Worm (Caenorhabditis elegans) whole organism, L4/young adult: ENCODE measurements around the gene gldi-7.

Source experiments
- W03F9.2 ChIP-seq: fragments of 150-350 bp; optimal IDR thresholded peaks from 2 replicates; lab custom pipeline; 2014; ENCODE audit warnings: missing biosample characterization, missing genetic modification characterization
- dao-5 ChIP-seq: sonication (generic microtip); optimal IDR thresholded peaks from 2 replicates; lab custom pipeline; 2016; ENCODE audit warnings: missing genotype, missing genetic modification characterization, moderate library complexity, missing compliant biosample characterization
- him-1 ChIP-seq: sonication (generic microtip); optimal IDR thresholded peaks from 2 replicates; lab custom pipeline; 2016; ENCODE audit warnings: missing genotype, missing genetic modification reagents, missing genetic modification characterization, missing compliant biosample characterization

The gldi-7 gene

ce11 chrII:8531181-8531759 is at the start of gene gldi-7:
gldi-7 (minus strand) TSS chrII:8531222.
- TF ChIP-seq him-1 (tag; lab: Kevin White, UChicago), result no peak
- no peak for TF ChIP-seq dao-5
- no peak for TF ChIP-seq W03F9.2 (tag; lab: Kevin White, UChicago)

ce11 chrII:8577509-8578099 is 46.6 kb upstream of the gldi-7 start, which contains the start of gene F54C9.9:
F54C9.9 (plus strand) TSS chrII:8578049.
- no peak for TF ChIP-seq him-1 (tag; lab: Kevin White, UChicago)
- no peak for TF ChIP-seq dao-5
- no peak for TF ChIP-seq W03F9.2 (tag; lab: Kevin White, UChicago)

ce11 chrII:8575184-8575583 is 44.2 kb upstream of the gldi-7 start, which contains the start of gene puf-5:
puf-5 (plus strand) TSS chrII:8575541.
- TF ChIP-seq him-1 (tag; lab: Kevin White, UChicago), result no peak
- TF ChIP-seq W03F9.2 (tag; lab: Kevin White, UChicago), result no peak
- no peak for TF ChIP-seq dao-5

- TF ChIP-seq dao-5 (no peak), him-1 (tag; lab: Kevin White, UChicago) (no peak), W03F9.2 (tag; lab: Kevin White, UChicago) (no peak)
These were observed 42.0 kb upstream of the gldi-7 start, which contains the start of gene F54C9.7 for ce11 chrII:8573044-8573443. F54C9.7 (plus strand) TSS chrII:8573344.

- TF ChIP-seq him-1 (tag; lab: Kevin White, UChicago) (no peak), W03F9.2 (tag; lab: Kevin White, UChicago) (no peak), dao-5 (no peak)
These were observed 40.0 kb upstream of the gldi-7 start, which contains the start of gene bcs-1 for ce11 chrII:8570977-8571376. bcs-1 (plus strand) TSS chrII:8571085.

- TF ChIP-seq W03F9.2 (tag; lab: Kevin White, UChicago) (peak; percentile 97), him-1 (tag; lab: Kevin White, UChicago) (peak; percentile 1), dao-5 (no peak)
These were observed 38.3 kb upstream of the gldi-7 start, which contains the start of the genes col-38 and rpl-5 for ce11 chrII:8569038-8569977. col-38 (minus strand) TSS chrII:8569088. rpl-5 (plus strand) TSS chrII:8569927.

ce11 chrII:8568234-8568969 is 37.4 kb upstream of the gldi-7 start:
- TF ChIP-seq dao-5, result no peak
- TF ChIP-seq him-1 (tag; lab: Kevin White, UChicago), result no peak
- TF ChIP-seq W03F9.2 (tag; lab: Kevin White, UChicago), result no peak

- no peak for TF ChIP-seq him-1 (tag; lab: Kevin White, UChicago)
- TF ChIP-seq dao-5, result no peak
- no peak for TF ChIP-seq W03F9.2 (tag; lab: Kevin White, UChicago)
These were observed 35.8 kb upstream of the gldi-7 start, which contains the start of gene F54C9.3 for ce11 chrII:8566806-8567266. F54C9.3 (minus strand) TSS chrII:8566856.

ce11 chrII:8566039-8566438 is 35.0 kb upstream of the gldi-7 start, which contains the start of gene stc-1:
stc-1 (minus strand) TSS chrII:8566139.
- TF ChIP-seq W03F9.2 (tag; lab: Kevin White, UChicago), result no peak
- no peak for TF ChIP-seq him-1 (tag; lab: Kevin White, UChicago)
- no peak for TF ChIP-seq dao-5

- no peak for TF ChIP-seq W03F9.2 (tag; lab: Kevin White, UChicago)
- TF ChIP-seq him-1 (tag; lab: Kevin White, UChicago), result no peak
- TF ChIP-seq dao-5, result no peak
These were observed 31.0 kb upstream of the gldi-7 start, which contains the start of gene F54C9.14 for ce11 chrII:8562002-8562401. F54C9.14 (plus strand) TSS chrII:8562302.

ce11 chrII:8561227-8561626 is 30.2 kb upstream of the gldi-7 start, which contains the start of gene iff-2:
iff-2 (minus strand) TSS chrII:8561367.
- TF ChIP-seq him-1 (tag; lab: Kevin White, UChicago) (peak; percentile 97), W03F9.2 (tag; lab: Kevin White, UChicago) (peak; percentile 97), dao-5 (peak; percentile 77)

- TF ChIP-seq W03F9.2 (tag; lab: Kevin White, UChicago) (no peak), dao-5 (no peak), him-1 (tag; lab: Kevin White, UChicago) (no peak)
These were observed 28.2 kb upstream of the gldi-7 start for ce11 chrII:8559188-8559587.
